Fruit fly (Drosophila melanogaster) whole organism, wandering third instar larva: ENCODE data around the gene chic.
A peak's percentile ranks its signal among the peaks of the same experiment; 100 is the strongest.

Experiments
- Dfd ChIP-seq: fragments of >200 bp; optimal IDR thresholded peaks from 2 replicates; lab custom pipeline; 2017; ENCODE audit warnings: missing biosample characterization, missing genetic modification characterization
- Myc ChIP-seq: fragments of >200 bp; optimal IDR thresholded peaks from 2 replicates; lab custom pipeline; 2017
- OdsH ChIP-seq: fragments of 200-800 bp; sonication (Bioruptor generic); optimal IDR thresholded peaks from 2 replicates; lab custom pipeline; 2016; ENCODE audit warnings: missing biosample characterization, mild to moderate bottlenecking, missing genetic modification characterization
- fru ChIP-seq: fragments of 200-800 bp; sonication (Bioruptor generic); optimal IDR thresholded peaks from 3 replicates; lab custom pipeline; 2016; ENCODE audit warnings: missing biosample characterization, mild to moderate bottlenecking, missing genetic modification characterization
- psq ChIP-seq: fragments of 200-800 bp; sonication (Bioruptor generic); optimal IDR thresholded peaks from 3 replicates; lab custom pipeline; 2017; ENCODE audit warnings: missing biosample characterization, mild to moderate bottlenecking, missing genetic modification characterization, moderate library complexity

DNA sequence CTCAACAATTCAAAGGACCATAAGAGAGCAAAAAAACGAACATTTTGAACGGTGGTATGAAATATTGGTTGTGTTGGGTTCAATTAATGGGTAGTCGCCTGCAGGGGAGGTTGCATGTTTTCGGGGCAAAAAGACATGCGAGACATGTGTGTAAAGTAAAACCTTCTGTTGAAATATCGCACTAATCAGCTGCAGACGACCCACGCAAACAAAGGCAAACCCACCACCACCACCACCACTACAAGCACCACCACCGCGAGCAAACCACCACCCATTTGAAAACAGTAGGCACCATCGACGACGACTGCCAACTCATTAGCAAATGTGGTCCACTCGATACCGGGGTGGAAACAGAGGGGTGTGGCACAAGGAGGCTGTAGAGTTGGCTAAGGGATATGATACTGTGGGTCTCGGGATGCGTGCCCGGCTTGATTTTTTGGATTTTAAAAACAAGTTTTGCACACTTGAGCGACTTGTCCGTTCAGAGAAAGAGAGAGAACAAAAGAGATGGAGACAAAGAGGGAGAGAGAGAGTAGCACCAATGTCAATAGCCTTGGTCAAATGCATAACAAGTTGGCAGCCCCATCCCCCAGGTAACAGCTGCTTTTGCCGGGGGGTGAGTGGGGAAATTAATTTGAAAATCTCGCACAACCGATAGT lies 3.6 kb downstream of the chic start:
- TF ChIP-seq Myc (lab: Kevin White, UChicago) (no peak), Dfd (GFP tag; lab: Kevin White, UChicago) (no peak), OdsH (GFP tag; lab: Kevin White, UChicago) (no peak), psq (GFP tag; lab: Kevin White, UChicago) (peak; percentile 61), fru (GFP tag; lab: Kevin White, UChicago) (peak; percentile 50)
